Fruit fly (Drosophila melanogaster) whole organism, embryonic: ENCODE measurements around the gene Vm26Ab.

Experiments
- Ada2b ChIP-seq: fragments of 200-800 bp; sonication (Bioruptor generic); IDR thresholded peaks from 2 replicates; pipeline ENCODE4 v1.3.6; 2022; ENCODE audit warnings: missing biosample characterization, missing genetic modification characterization
- B-H1 ChIP-seq: fragments of 200-800 bp; sonication (Bioruptor generic); IDR thresholded peaks from 3 replicates; pipeline ENCODE4 v1.3.6; 2022; ENCODE audit warnings: missing biosample characterization, missing genetic modification characterization
- B-H2 ChIP-seq: fragments of 200-800 bp; sonication (Bioruptor generic); optimal IDR thresholded peaks from 2 replicates; lab custom pipeline; 2018; ENCODE audit warnings: missing biosample characterization, mild to moderate bottlenecking, missing genetic modification characterization
- Bgb ChIP-seq: fragments of 200-800 bp; sonication (Bioruptor generic); IDR thresholded peaks from 2 replicates; pipeline ENCODE4 v1.3.6; 2022; ENCODE audit warnings: missing biosample characterization, missing genetic modification characterization; ENCODE audit not compliant: partially characterized antibody
- Bteb2 ChIP-seq: fragments of 200-800 bp; sonication (Bioruptor generic); optimal IDR thresholded peaks from 2 replicates; lab custom pipeline; 2016; ENCODE audit warnings: missing biosample characterization, missing genetic modification characterization
- CG10462 ChIP-seq: fragments of 200-800 bp; sonication (Bioruptor generic); optimal IDR thresholded peaks from 2 replicates; lab custom pipeline; 2016; ENCODE audit warnings: missing biosample characterization, missing genetic modification characterization
- CG11085 ChIP-seq: fragments of 200-800 bp; sonication (Bioruptor generic); IDR thresholded peaks from 2 replicates; pipeline ENCODE4 v1.3.6; 2022; ENCODE audit warnings: missing biosample characterization, missing genetic modification characterization
- CG11504 ChIP-seq: fragments of 200-800 bp; sonication (Bioruptor generic); optimal IDR thresholded peaks from 3 replicates; lab custom pipeline; 2019; ENCODE audit warnings: missing biosample characterization, mild to moderate bottlenecking, missing genetic modification characterization, moderate library complexity
- CG14710 ChIP-seq: fragments of 200-800 bp; sonication (Bioruptor generic); optimal IDR thresholded peaks from 3 replicates; lab custom pipeline; 2019; ENCODE audit warnings: missing biosample characterization, mild to moderate bottlenecking, missing genetic modification characterization, moderate library complexity
- CG15696 ChIP-seq: fragments of 200-800 bp; sonication (Bioruptor generic); optimal IDR thresholded peaks from 2 replicates; lab custom pipeline; 2019; ENCODE audit warnings: missing biosample characterization, mild to moderate bottlenecking, missing genetic modification characterization, moderate library complexity
- CG16813 ChIP-seq: fragments of 200-800 bp; sonication (Bioruptor generic); IDR thresholded peaks from 3 replicates; pipeline ENCODE4 v1.3.6; 2022; ENCODE audit warnings: missing biosample characterization, missing genetic modification characterization; ENCODE audit not compliant: partially characterized antibody
- CG17186 ChIP-seq: fragments of 200-800 bp; sonication (Bioruptor generic); optimal IDR thresholded peaks from 3 replicates; lab custom pipeline; 2017; ENCODE audit warnings: missing biosample characterization, missing genetic modification reagents, missing genetic modification characterization
- CG17328 ChIP-seq: fragments of 200-800 bp; sonication (Bioruptor generic); IDR thresholded peaks from 2 replicates; pipeline ENCODE4 v1.3.6; 2022; ENCODE audit warnings: missing biosample characterization, missing genetic modification characterization
- CG17359 ChIP-seq: fragments of 200-800 bp; sonication (Bioruptor generic); optimal IDR thresholded peaks from 3 replicates; lab custom pipeline; 2018; ENCODE audit warnings: missing biosample characterization, mild to moderate bottlenecking, missing genetic modification characterization, moderate library complexity
- CG2120 ChIP-seq: fragments of 200-800 bp; sonication (Bioruptor generic); optimal IDR thresholded peaks from 3 replicates; lab custom pipeline; 2016; ENCODE audit warnings: missing biosample characterization, missing genetic modification characterization
- CG2199 ChIP-seq: fragments of 200-800 bp; sonication (Bioruptor generic); IDR thresholded peaks from 3 replicates; pipeline ENCODE4 v1.3.6; 2022; ENCODE audit warnings: missing biosample characterization, missing genetic modification characterization
- CG2889 ChIP-seq: fragments of 200-800 bp; sonication (Bioruptor generic); IDR thresholded peaks from 3 replicates; pipeline ENCODE4 v1.3.6; 2022; ENCODE audit warnings: missing biosample characterization, missing genetic modification characterization
- CG31441 ChIP-seq: fragments of 200-800 bp; sonication (Bioruptor generic); IDR thresholded peaks from 2 replicates; pipeline ENCODE4 v1.3.6; 2022; ENCODE audit warnings: missing biosample characterization, missing genetic modification characterization
- CG32772 ChIP-seq: fragments of 200-800 bp; sonication (Bioruptor generic); IDR thresholded peaks from 2 replicates; pipeline ENCODE4 v1.3.6; 2022; ENCODE audit warnings: missing biosample characterization, missing genetic modification characterization
- CG34224 ChIP-seq: fragments of 200-800 bp; sonication (Bioruptor generic); IDR thresholded peaks from 3 replicates; pipeline ENCODE4 v1.3.6; 2022; ENCODE audit warnings: missing biosample characterization, missing genetic modification characterization; ENCODE audit not compliant: partially characterized antibody
- CG3838 ChIP-seq: fragments of 200-800 bp; sonication (Bioruptor generic); optimal IDR thresholded peaks from 3 replicates; lab custom pipeline; 2016; ENCODE audit warnings: missing biosample characterization, missing genetic modification characterization
- CG4617 ChIP-seq: fragments of 200-800 bp; sonication (Bioruptor generic); optimal IDR thresholded peaks from 3 replicates; lab custom pipeline; 2016; ENCODE audit warnings: missing biosample characterization, missing genetic modification characterization, borderline replicate concordance
- CG6175 ChIP-seq: fragments of 200-800 bp; sonication (Bioruptor generic); IDR thresholded peaks from 3 replicates; pipeline ENCODE4 v1.3.6; 2022; ENCODE audit warnings: missing biosample characterization, missing genetic modification characterization
- CG6272 ChIP-seq: fragments of 200-800 bp; sonication (Bioruptor generic); IDR thresholded peaks from 2 replicates; pipeline ENCODE4 v1.3.6; 2022; ENCODE audit warnings: missing biosample characterization, missing genetic modification characterization
- CG6654 ChIP-seq: fragments of 200-800 bp; sonication (Bioruptor generic); optimal IDR thresholded peaks from 2 replicates; lab custom pipeline; 2017; ENCODE audit warnings: missing biosample characterization, mild to moderate bottlenecking, missing genetic modification characterization
- CG6765 ChIP-seq: fragments of 200-800 bp; sonication (Bioruptor generic); optimal IDR thresholded peaks from 3 replicates; lab custom pipeline; 2017; ENCODE audit warnings: missing biosample characterization, mild to moderate bottlenecking, missing genetic modification characterization
- CrebB ChIP-seq: fragments of 200-800 bp; sonication (Bioruptor generic); optimal IDR thresholded peaks from 3 replicates; lab custom pipeline; 2018; ENCODE audit warnings: missing biosample characterization, mild to moderate bottlenecking, missing genetic modification characterization
- Dfd ChIP-seq, 2 experiments: fragments of >200 bp; optimal IDR thresholded peaks; 2 replicates each; lab custom pipeline; 2017; ENCODE audit warnings: missing biosample characterization in 2 of 2, missing genetic modification characterization in 2 of 2
- Doc2 ChIP-seq: fragments of 200-800 bp; sonication (Bioruptor generic); IDR thresholded peaks from 2 replicates; pipeline ENCODE4 v1.3.6; 2022; ENCODE audit warnings: missing biosample characterization, missing genetic modification characterization
- Ets97D ChIP-seq: fragments of 200-800 bp; sonication (Bioruptor generic); optimal IDR thresholded peaks from 3 replicates; lab custom pipeline; 2016; ENCODE audit warnings: missing biosample characterization, missing genetic modification characterization
- H2.0 ChIP-seq: fragments of 200-800 bp; sonication (Bioruptor generic); IDR thresholded peaks from 2 replicates; pipeline ENCODE4 v1.3.6; 2022; ENCODE audit warnings: missing biosample characterization, missing genetic modification characterization
- HLH4C ChIP-seq: fragments of 200-800 bp; sonication (Bioruptor generic); IDR thresholded peaks from 3 replicates; pipeline ENCODE4 v1.3.6; 2022; ENCODE audit warnings: missing biosample characterization, missing genetic modification characterization; ENCODE audit not compliant: partially characterized antibody
- Hmr ChIP-seq: fragments of 200-800 bp; sonication (Bioruptor generic); optimal IDR thresholded peaks from 3 replicates; lab custom pipeline; 2017; ENCODE audit warnings: mild to moderate bottlenecking, missing biosample characterization, missing genetic modification reagents, missing genetic modification characterization
- Kr ChIP-seq: fragments of 200-800 bp; sonication (Bioruptor generic); optimal IDR thresholded peaks from 2 replicates; lab custom pipeline; 2017; ENCODE audit warnings: missing biosample characterization, mild to moderate bottlenecking, missing genetic modification characterization
- NFAT ChIP-seq: fragments of 200-800 bp; sonication (Bioruptor generic); IDR thresholded peaks from 2 replicates; pipeline ENCODE4 v1.3.6; 2022; ENCODE audit warnings: missing biosample characterization, missing genetic modification characterization
- Optix ChIP-seq: fragments of 200-800 bp; sonication (Bioruptor generic); IDR thresholded peaks from 3 replicates; pipeline ENCODE4 v1.3.6; 2022; ENCODE audit warnings: missing biosample characterization, missing genetic modification characterization
- Ptx1 ChIP-seq: fragments of 200-800 bp; sonication (Bioruptor generic); IDR thresholded peaks from 2 replicates; pipeline ENCODE4 v1.3.6; 2022; ENCODE audit warnings: missing biosample characterization, missing genetic modification characterization
- Rfx ChIP-seq: fragments of 200-800 bp; sonication (Bioruptor generic); IDR thresholded peaks from 2 replicates; pipeline ENCODE4 v1.3.6; 2022; ENCODE audit warnings: missing biosample characterization, missing genetic modification characterization
- Taf1 ChIP-seq: fragments of 200-800 bp; sonication (Bioruptor generic); IDR thresholded peaks from 2 replicates; pipeline ENCODE4 v1.3.6; 2022; ENCODE audit warnings: missing biosample characterization, missing genetic modification characterization
- bcd ChIP-seq: fragments of 200-800 bp; sonication (Bioruptor generic); optimal IDR thresholded peaks from 2 replicates; lab custom pipeline; 2017; ENCODE audit warnings: missing biosample characterization, mild to moderate bottlenecking, missing genetic modification characterization
- cg ChIP-seq: fragments of 200-800 bp; sonication (Bioruptor generic); optimal IDR thresholded peaks from 3 replicates; lab custom pipeline; 2019; ENCODE audit warnings: missing biosample characterization, mild to moderate bottlenecking, missing genetic modification characterization, moderate library complexity
- crc ChIP-seq: fragments of 200-800 bp; sonication (Bioruptor generic); optimal IDR thresholded peaks from 2 replicates; lab custom pipeline; 2016; ENCODE audit warnings: missing biosample characterization, missing genetic modification characterization
- gce ChIP-seq: fragments of 200-800 bp; sonication (Bioruptor generic); IDR thresholded peaks from 3 replicates; pipeline ENCODE4 v1.3.6; 2022; ENCODE audit warnings: missing biosample characterization, missing genetic modification characterization
- jumu ChIP-seq: fragments of 200-800 bp; sonication (Bioruptor generic); optimal IDR thresholded peaks from 3 replicates; lab custom pipeline; 2016; ENCODE audit warnings: missing biosample characterization, missing genetic modification characterization
- lov ChIP-seq, 2 experiments: fragments of 200-800 bp in 1 of 2; fragments of >200 bp in 1 of 2; sonication (Bioruptor generic) in 1 of 2; IDR thresholded peaks in 1 of 2; optimal IDR thresholded peaks in 1 of 2; 2 replicates in 1 of 2; 3 replicates in 1 of 2; pipeline versions ENCODE4 v1.3.6 to Lab custom; 2017 to 2022; ENCODE audit warnings: missing biosample characterization in 1 of 2, missing genetic modification characterization in 1 of 2
- oc ChIP-seq: fragments of 200-800 bp; sonication (Bioruptor generic); optimal IDR thresholded peaks from 2 replicates; lab custom pipeline; 2018; ENCODE audit warnings: missing biosample characterization, mild to moderate bottlenecking, missing genetic modification characterization, moderate library complexity
- org-1 ChIP-seq: fragments of 200-800 bp; sonication (Bioruptor generic); optimal IDR thresholded peaks from 2 replicates; lab custom pipeline; 2017; ENCODE audit warnings: missing biosample characterization, missing genetic modification characterization
- pum ChIP-seq: fragments of 200-800 bp; sonication (Bioruptor generic); optimal IDR thresholded peaks from 2 replicates; lab custom pipeline; 2016; ENCODE audit warnings: missing biosample characterization, missing genetic modification characterization
- sr ChIP-seq: fragments of 200-800 bp; sonication (Bioruptor generic); IDR thresholded peaks from 3 replicates; pipeline ENCODE4 v1.3.6; 2022; ENCODE audit warnings: missing biosample characterization, missing genetic modification characterization
- stc ChIP-seq: fragments of 200-800 bp; sonication (Bioruptor generic); IDR thresholded peaks from 2 replicates; pipeline ENCODE4 v1.3.6; 2022; ENCODE audit warnings: missing biosample characterization, missing genetic modification characterization
- tx ChIP-seq: fragments of 200-800 bp; sonication (Bioruptor generic); optimal IDR thresholded peaks from 2 replicates; lab custom pipeline; 2016; ENCODE audit warnings: missing biosample characterization, missing genetic modification characterization

The Vm26Ab gene

DNA sequence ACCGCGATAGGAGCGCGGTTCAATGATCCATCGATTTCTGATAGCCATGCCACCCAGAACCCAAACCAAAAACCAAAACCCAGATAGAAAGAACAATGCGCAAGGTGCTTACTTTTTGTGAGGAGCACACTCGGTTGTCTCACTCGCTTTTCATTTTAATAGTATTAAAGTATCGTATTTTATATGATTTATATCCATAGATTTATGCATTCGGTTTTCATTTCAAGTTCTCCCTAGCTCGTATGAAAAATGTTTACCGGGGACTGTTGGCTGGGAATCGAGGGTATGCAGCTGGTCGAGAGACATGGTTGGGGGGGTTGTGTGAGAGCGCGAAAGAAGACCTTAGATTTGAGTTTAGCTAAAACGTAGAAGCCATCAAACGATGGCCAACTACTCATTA lies 15.2 kb downstream of the Vm26Ab start (continued):
- no peak for TF ChIP-seq org-1 (GFP tag; lab: Kevin White, UChicago)
- no peak for TF ChIP-seq B-H2 (GFP tag; lab: Kevin White, UChicago)
- peak; percentile 81 for TF ChIP-seq Rfx (GFP tag; lab: Robert Waterston, UW)
- TF ChIP-seq Ptx1 (GFP tag; lab: Robert Waterston, UW): peak; percentile 78
- TF ChIP-seq Taf1 (GFP tag; lab: Robert Waterston, UW): peak; percentile 40; the same call in 1 of the 2 replicates
- TF ChIP-seq Ets97D (GFP tag; lab: Kevin White, UChicago): no peak
- TF ChIP-seq CG16813: no peak
- TF ChIP-seq cg (GFP tag; lab: Kevin White, UChicago): no peak
- no peak for TF ChIP-seq CG6175 (GFP tag; lab: Robert Waterston, UW)
- TF ChIP-seq NFAT (GFP tag; lab: Robert Waterston, UW): no peak
- no peak for TF ChIP-seq CG17186 (GFP tag; lab: Kevin White, UChicago)
- no peak for TF ChIP-seq CG2199
- TF ChIP-seq CG34224 (GFP tag; lab: Robert Waterston, UW): no peak
- no peak for TF ChIP-seq CG14710 (tag; lab: Kevin White, UChicago)
- no peak for TF ChIP-seq CG6654 (GFP tag; lab: Kevin White, UChicago)
- 0 out of 3 replicates have a peak, but pooled peaks have one; percentile 12 for TF ChIP-seq gce
- no peak for TF ChIP-seq Bgb (GFP tag; lab: Robert Waterston, UW)
- TF ChIP-seq oc (tag; lab: Kevin White, UChicago): peak; percentile 13
- no peak for TF ChIP-seq CG4617 (GFP tag; lab: Kevin White, UChicago)
- peak; percentile 28; the same call in 1 of the 2 replicates for TF ChIP-seq CG11085 (GFP tag; lab: Robert Waterston, UW)
- peak; percentile 29 for TF ChIP-seq bcd (GFP tag; lab: Kevin White, UChicago)
- no peak for TF ChIP-seq pum
- no peak for TF ChIP-seq Optix (GFP tag; lab: Robert Waterston, UW)
- TF ChIP-seq CG10462 (GFP tag; lab: Kevin White, UChicago): no peak
- TF ChIP-seq Bteb2: peak; percentile 12
- no peak for TF ChIP-seq CG32772
- no peak for TF ChIP-seq CG6272 (GFP tag; lab: Robert Waterston, UW)
- TF ChIP-seq CG2120: peak; percentile 57
- TF ChIP-seq sr (GFP tag; lab: Robert Waterston, UW): no peak
- no peak for TF ChIP-seq CG2889 (GFP tag; lab: Robert Waterston, UW)
- no peak for TF ChIP-seq Hmr (GFP tag; lab: Kevin White, UChicago)
- TF ChIP-seq stc (GFP tag; lab: Robert Waterston, UW): no peak
- no peak for TF ChIP-seq CrebB
- peak; percentile 35; the same call in 1 of the 2 replicates for TF ChIP-seq Ada2b
- TF ChIP-seq H2.0 (GFP tag; lab: Robert Waterston, UW): peak; percentile 12; the same call in 1 of the 2 replicates
- no peak for TF ChIP-seq CG3838 (GFP tag; lab: Kevin White, UChicago)
- no peak; the same call in 1 of the 2 replicates for TF ChIP-seq Doc2 (GFP tag; lab: Robert Waterston, UW)
- peak; percentile 24 for TF ChIP-seq CG17359 (tag; lab: Kevin White, UChicago)
- peak; percentile 43 for TF ChIP-seq CG11504 (tag; lab: Kevin White, UChicago)
- TF ChIP-seq CG31441: no peak; the same call in none of the 2 replicates
- no peak for TF ChIP-seq HLH4C (GFP tag; lab: Robert Waterston, UW)
- no peak for TF ChIP-seq CG15696 (tag; lab: Kevin White, UChicago)
- TF ChIP-seq Kr: no peak
- TF ChIP-seq crc (GFP tag; lab: Kevin White, UChicago): no peak
- TF ChIP-seq tx (GFP tag; lab: Kevin White, UChicago): no peak
- no peak for TF ChIP-seq CG6765
- TF ChIP-seq B-H1 (GFP tag; lab: Robert Waterston, UW): no peak
- no peak for TF ChIP-seq Dfd (GFP tag; optimal IDR thresholded peaks at IDR 0.05; lab: Kevin White, UChicago)
- TF ChIP-seq lov (optimal IDR thresholded peaks at IDR 0.05; lab: Kevin White, UChicago): no peak
- no peak for TF ChIP-seq lov (GFP tag; IDR thresholded peaks at IDR 0.05; lab: Robert Waterston, UW)
- TF ChIP-seq jumu: no peak
- TF ChIP-seq CG17328 (GFP tag; lab: Robert Waterston, UW): peak; percentile 41; the same call in 1 of the 2 replicates
